Worm (Caenorhabditis elegans) whole organism, midembryonic: ENCODE measurements around the gene F15H10.8.

Experiments
- T22C8.4 ChIP-seq: fragments of 200-800 bp; sonication (Bioruptor generic); IDR thresholded peaks from 2 replicates; pipeline ENCODE4 v1.3.6; 2022; ENCODE audit warnings: missing genetic modification characterization, missing compliant biosample characterization
- med-1 ChIP-seq: sonication (generic microtip); optimal IDR thresholded peaks from 2 replicates; lab custom pipeline; 2017; ENCODE audit warnings: missing genetic modification characterization, mild to moderate bottlenecking, missing compliant biosample characterization, antibody characterized with exemption, missing genetic modification reagents; ENCODE audit not compliant: insufficient read depth
- ref-1 ChIP-seq: fragments of 200-800 bp; sonication (Bioruptor generic); conservative IDR thresholded peaks from 2 replicates; pipeline ENCODE4 v1.3.6; 2022; ENCODE audit warnings: missing genetic modification reagents, missing genetic modification characterization, missing compliant biosample characterization
- ztf-23 ChIP-seq: fragments of 200-800 bp; sonication (Bioruptor generic); IDR thresholded peaks from 2 replicates; pipeline ENCODE4 v1.3.6; 2022; ENCODE audit warnings: missing genetic modification reagents, missing genetic modification characterization, missing compliant biosample characterization

- TF ChIP-seq ztf-23 (GFP tag; lab: Robert Waterston, UW), result peak; percentile 75
- no peak for TF ChIP-seq ref-1 (GFP tag; lab: Robert Waterston, UW)
- no peak for TF ChIP-seq med-1 (GFP tag; lab: Kevin White, UChicago)
- TF ChIP-seq T22C8.4, result no peak; the same call in 1 of the 2 replicates
Observed at ce11 chrV:10355773-10356335, 46.9 kb downstream of the F15H10.8 start, which contains the start of gene sluh-7.
